Worm (Caenorhabditis elegans) whole organism, early embryonic: ENCODE measurements around the gene F38B6.8.

Experiments
- ama-1 ChIP-seq: fragments of 150-350 bp; optimal IDR thresholded peaks from 2 replicates; lab custom pipeline; 2014
- ceh-13 ChIP-seq: fragments of 200-800 bp; sonication (Bioruptor generic); optimal IDR thresholded peaks from 2 replicates; lab custom pipeline; 2018; ENCODE audit warnings: mild to moderate bottlenecking, missing genetic modification characterization, missing compliant biosample characterization
- ceh-36 ChIP-seq: sonication (generic microtip); optimal IDR thresholded peaks from 2 replicates; lab custom pipeline; 2016; ENCODE audit warnings: missing genetic modification characterization, inconsistent platforms, missing compliant biosample characterization
- flt-1 ChIP-seq: fragments of 200-800 bp; sonication (Bioruptor generic); IDR thresholded peaks from 2 replicates; pipeline ENCODE4 v1.3.6; 2022; ENCODE audit warnings: missing genetic modification characterization, missing compliant biosample characterization
- hmbx-1 ChIP-seq: sonication (generic microtip); optimal IDR thresholded peaks from 2 replicates; lab custom pipeline; 2016; ENCODE audit warnings: mild to moderate bottlenecking, missing genetic modification characterization, missing compliant biosample characterization
- hmg-4 ChIP-seq: fragments of 200-800 bp; sonication (Bioruptor generic); optimal IDR thresholded peaks from 2 replicates; lab custom pipeline; 2018; ENCODE audit warnings: mild to moderate bottlenecking, missing genetic modification characterization, missing compliant biosample characterization
- pes-1 ChIP-seq: fragments of 200-800 bp; sonication (Bioruptor generic); IDR thresholded peaks from 2 replicates; pipeline ENCODE4 v1.3.6; 2022; ENCODE audit warnings: missing genetic modification reagents, missing genetic modification characterization, missing compliant biosample characterization
- tbx-37 ChIP-seq: fragments of 200-800 bp; sonication (Bioruptor generic); conservative IDR thresholded peaks from 2 replicates; pipeline ENCODE4 v1.3.6; 2022; ENCODE audit warnings: missing genetic modification reagents, missing genetic modification characterization, missing compliant biosample characterization
- tra-4 ChIP-seq: sonication (generic microtip); optimal IDR thresholded peaks from 2 replicates; lab custom pipeline; 2017; ENCODE audit warnings: missing genetic modification characterization, missing compliant biosample characterization

- TF ChIP-seq ama-1 (lab: Kevin White, UChicago) (no peak), hmg-4 (GFP tag; lab: Kevin White, UChicago) (no peak), tbx-37 (GFP tag; lab: Robert Waterston, UW) (no peak), ceh-36 (tag; lab: Kevin White, UChicago) (no peak), flt-1 (GFP tag; lab: Robert Waterston, UW) (no peak), pes-1 (GFP tag; lab: Robert Waterston, UW) (no peak), tra-4 (tag; lab: Kevin White, UChicago) (no peak), ceh-13 (no peak), hmbx-1 (no peak)
These were observed 5.2 kb upstream of the F38B6.8 start for ce11 chrX:6687756-6688155.
